Worm (Caenorhabditis elegans) whole organism, L3 larva: ENCODE results near the gene Y59A8B.8.

ENCODE experiments used
- R02D3.7 ChIP-seq: fragments of 150-350 bp; optimal IDR thresholded peaks from 2 replicates; lab custom pipeline; 2014; ENCODE audit warnings: missing biosample characterization, missing genetic modification characterization
- ZK546.5 ChIP-seq: sonication (generic microtip); optimal IDR thresholded peaks from 2 replicates; lab custom pipeline; 2017; ENCODE audit warnings: missing biosample characterization, missing genetic modification characterization
- aly-2 ChIP-seq: fragments of 150-350 bp; optimal IDR thresholded peaks from 2 replicates; lab custom pipeline; 2014; ENCODE audit warnings: missing biosample characterization, missing genetic modification characterization
- ceh-28 ChIP-seq: fragments of 150-350 bp; optimal IDR thresholded peaks from 2 replicates; lab custom pipeline; 2014; ENCODE audit warnings: missing biosample characterization, missing genetic modification reagents, missing genetic modification characterization
- ceh-82 ChIP-seq: fragments of 150-350 bp; optimal IDR thresholded peaks from 2 replicates; lab custom pipeline; 2014; ENCODE audit warnings: missing biosample characterization, missing genetic modification characterization
- ceh-9 ChIP-seq: sonication (generic microtip); optimal IDR thresholded peaks from 2 replicates; lab custom pipeline; 2018; ENCODE audit warnings: missing biosample characterization, missing genetic modification characterization
- daf-12 ChIP-seq: fragments of 150-350 bp; optimal IDR thresholded peaks from 2 replicates; lab custom pipeline; 2014; ENCODE audit warnings: missing biosample characterization, missing genetic modification reagents, missing genetic modification characterization
- egl-27 ChIP-seq: sonication (generic microtip); optimal IDR thresholded peaks from 4 replicates; lab custom pipeline; 2017; ENCODE audit warnings: missing biosample characterization, missing genetic modification reagents, missing genetic modification characterization
- egl-5 ChIP-seq: fragments of 150-350 bp; optimal IDR thresholded peaks from 2 replicates; lab custom pipeline; 2017; ENCODE audit warnings: missing biosample characterization, missing genetic modification reagents, missing genetic modification characterization, inconsistent platforms
- elt-1 ChIP-seq: fragments of 150-350 bp; optimal IDR thresholded peaks from 2 replicates; lab custom pipeline; 2014; ENCODE audit warnings: missing biosample characterization, missing genetic modification characterization
- elt-3 ChIP-seq, 3 experiments: fragments of 150-350 bp in 1 of 3; sonication (generic microtip) in 2 of 3; optimal IDR thresholded peaks; 2 replicates in 2 of 3; 4 replicates in 1 of 3; lab custom pipeline; 2014 to 2017; ENCODE audit warnings: missing biosample characterization in 3 of 3, missing genetic modification characterization in 3 of 3
- eor-1 ChIP-seq, 2 experiments: fragments of 150-350 bp; optimal IDR thresholded peaks; 2 replicates each; lab custom pipeline; 2014 to 2018; ENCODE audit warnings: missing biosample characterization in 2 of 2, missing genetic modification characterization in 2 of 2
- fkh-2 ChIP-seq: fragments of 150-350 bp; optimal IDR thresholded peaks from 2 replicates; lab custom pipeline; 2014; ENCODE audit warnings: missing biosample characterization, missing genetic modification reagents, missing genetic modification characterization
- hmg-11 ChIP-seq: sonication (generic microtip); optimal IDR thresholded peaks from 2 replicates; lab custom pipeline; 2016; ENCODE audit warnings: missing genetic modification characterization, missing compliant biosample characterization
- jun-1 ChIP-seq: fragments of 150-350 bp; optimal IDR thresholded peaks from 2 replicates; lab custom pipeline; 2014; ENCODE audit warnings: missing biosample characterization, missing genetic modification reagents, missing genetic modification characterization
- lin-39 ChIP-seq: fragments of 150-350 bp; optimal IDR thresholded peaks from 2 replicates; lab custom pipeline; 2018; ENCODE audit warnings: missing biosample characterization, missing genetic modification reagents, missing genetic modification characterization
- lsy-12 ChIP-seq: sonication (generic microtip); optimal IDR thresholded peaks from 2 replicates; lab custom pipeline; 2016; ENCODE audit warnings: mild to moderate bottlenecking, missing genetic modification characterization, missing compliant biosample characterization
- mdl-1 ChIP-seq: fragments of 150-350 bp; optimal IDR thresholded peaks from 2 replicates; lab custom pipeline; 2014; ENCODE audit warnings: missing biosample characterization, missing genetic modification characterization
- nhr-12 ChIP-seq: fragments of 150-350 bp; optimal IDR thresholded peaks from 2 replicates; lab custom pipeline; 2014; ENCODE audit warnings: missing biosample characterization, missing genetic modification characterization
- nhr-28 ChIP-seq: fragments of 150-350 bp; optimal IDR thresholded peaks from 2 replicates; lab custom pipeline; 2014; ENCODE audit warnings: missing biosample characterization, missing genetic modification characterization
- nhr-76 ChIP-seq: fragments of 150-350 bp; sonication (generic microtip); optimal IDR thresholded peaks from 5 replicates; lab custom pipeline; 2014; ENCODE audit warnings: missing biosample characterization, missing genetic modification characterization
- nhr-77 ChIP-seq: fragments of 150-350 bp; optimal IDR thresholded peaks from 2 replicates; lab custom pipeline; 2014; ENCODE audit warnings: missing biosample characterization, missing genetic modification characterization
- pha-4 ChIP-seq: fragments of 150-350 bp; optimal IDR thresholded peaks from 2 replicates; lab custom pipeline; 2014; ENCODE audit warnings: missing biosample characterization, missing genetic modification reagents, missing genetic modification characterization
- pqm-1 ChIP-seq: fragments of 150-350 bp; optimal IDR thresholded peaks from 2 replicates; lab custom pipeline; 2017; ENCODE audit warnings: missing biosample characterization, missing genetic modification characterization, inconsistent platforms
- sea-2 ChIP-seq: fragments of 150-350 bp; sonication (generic microtip); optimal IDR thresholded peaks from 4 replicates; lab custom pipeline; 2014; ENCODE audit warnings: missing biosample characterization, missing genetic modification reagents, missing genetic modification characterization
- tbx-2 ChIP-seq: sonication (generic microtip); optimal IDR thresholded peaks from 2 replicates; lab custom pipeline; 2016; ENCODE audit warnings: mild to moderate bottlenecking, missing genetic modification characterization, missing compliant biosample characterization
- unc-39 ChIP-seq: sonication (generic microtip); optimal IDR thresholded peaks from 4 replicates; lab custom pipeline; 2017; ENCODE audit warnings: missing biosample characterization, missing genetic modification characterization
- unc-62 ChIP-seq: fragments of 150-350 bp; sonication (generic microtip); optimal IDR thresholded peaks from 4 replicates; lab custom pipeline; 2014; ENCODE audit warnings: missing biosample characterization, missing genetic modification reagents, missing genetic modification characterization
- zag-1 ChIP-seq: fragments of 150-350 bp; optimal IDR thresholded peaks from 2 replicates; lab custom pipeline; 2014; ENCODE audit warnings: missing biosample characterization, missing genetic modification characterization
- ztf-11 ChIP-seq: fragments of 150-350 bp; optimal IDR thresholded peaks from 2 replicates; lab custom pipeline; 2014; ENCODE audit warnings: missing biosample characterization, missing genetic modification characterization
- ztf-4 ChIP-seq: fragments of 150-350 bp; optimal IDR thresholded peaks from 2 replicates; lab custom pipeline; 2014; ENCODE audit warnings: missing biosample characterization, missing genetic modification characterization

Y59A8B.8 gene

DNA sequence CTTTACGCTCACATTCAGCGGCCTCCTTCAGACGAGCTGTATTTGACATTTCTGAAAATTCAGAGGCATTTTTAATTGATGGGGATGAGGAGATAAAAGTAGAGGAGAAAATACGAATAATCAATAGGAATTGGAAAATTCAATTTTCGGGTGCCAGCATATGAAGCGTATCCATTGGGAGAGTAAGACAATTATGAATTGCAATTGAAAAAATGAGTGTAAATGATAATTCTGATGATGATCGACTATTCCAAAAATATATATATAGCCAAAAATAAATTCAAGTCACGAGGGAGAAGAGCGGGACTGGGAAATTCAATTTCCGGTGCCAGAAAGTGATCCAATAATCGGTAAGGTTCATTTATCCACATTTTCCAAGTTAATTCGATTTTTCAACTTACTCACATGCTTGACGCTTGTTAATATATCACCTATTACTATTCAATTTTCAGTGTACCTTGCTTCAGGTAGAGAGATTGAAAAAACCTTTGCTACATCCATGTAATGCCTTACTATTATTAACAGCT is at the start of gene Y59A8B.8:
TSS of gene Y59A8B.8 (minus strand) at position 51 of the 527 bp plus-strand sequence.
- TF ChIP-seq pqm-1 (tag; lab: Kevin White, UChicago) = no peak
- TF ChIP-seq nhr-77 (tag; lab: Kevin White, UChicago) = no peak
- no peak for TF ChIP-seq mdl-1 (tag; lab: Kevin White, UChicago)
- TF ChIP-seq nhr-76 (tag; lab: Kevin White, UChicago) = no peak
- no peak for TF ChIP-seq ztf-11 (tag; lab: Kevin White, UChicago)
- no peak for TF ChIP-seq lsy-12 (tag; lab: Kevin White, UChicago)
- TF ChIP-seq ZK546.5 (tag; lab: Kevin White, UChicago) = no peak
- no peak for TF ChIP-seq nhr-12 (tag; lab: Kevin White, UChicago)
- no peak for TF ChIP-seq ceh-28 (tag; lab: Kevin White, UChicago)
- no peak for TF ChIP-seq lin-39 (tag; lab: Kevin White, UChicago)
- no peak for TF ChIP-seq egl-5 (tag; lab: Kevin White, UChicago)
- TF ChIP-seq aly-2 (tag; lab: Kevin White, UChicago) = no peak

DNA sequence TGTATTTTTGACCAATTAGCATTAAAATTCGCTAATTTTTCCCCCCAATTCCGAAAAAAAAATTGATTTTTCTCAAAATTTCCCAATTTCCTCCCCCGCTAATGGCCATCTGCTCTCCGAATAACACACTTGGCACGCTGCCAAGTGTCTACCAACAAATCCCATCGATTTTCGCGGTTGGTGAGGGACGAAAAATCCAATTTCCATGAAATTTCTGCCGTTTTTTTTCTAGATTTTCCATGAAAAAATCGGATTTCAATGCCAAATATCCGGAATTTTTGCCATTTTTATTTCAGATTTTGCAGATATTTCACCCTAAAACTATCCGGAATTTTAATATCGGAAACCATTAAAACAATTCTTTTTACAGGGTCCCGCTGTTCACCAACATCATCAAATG is 43.3 kb upstream of the Y59A8B.8 start:
- TF ChIP-seq hmg-11 (tag; lab: Kevin White, UChicago) (no peak), unc-39 (tag; lab: Kevin White, UChicago) (no peak), ztf-4 (tag; lab: Kevin White, UChicago) (no peak), fkh-2 (tag; lab: Kevin White, UChicago) (no peak), daf-12 (tag; lab: Kevin White, UChicago) (no peak), sea-2 (GFP tag; lab: Kevin White, UChicago) (no peak), eor-1 (tag; optimal IDR thresholded peaks at IDR 0.05; lab: Kevin White, UChicago) (no peak), ceh-28 (tag; lab: Kevin White, UChicago) (no peak), mdl-1 (tag; lab: Kevin White, UChicago) (no peak), nhr-76 (tag; lab: Kevin White, UChicago) (no peak), pha-4 (tag; lab: Kevin White, UChicago) (no peak), zag-1 (tag; lab: Kevin White, UChicago) (no peak), unc-62 (GFP tag; lab: Kevin White, UChicago) (no peak)
- TF ChIP-seq, all 47 proteins: peak for 0

DNA sequence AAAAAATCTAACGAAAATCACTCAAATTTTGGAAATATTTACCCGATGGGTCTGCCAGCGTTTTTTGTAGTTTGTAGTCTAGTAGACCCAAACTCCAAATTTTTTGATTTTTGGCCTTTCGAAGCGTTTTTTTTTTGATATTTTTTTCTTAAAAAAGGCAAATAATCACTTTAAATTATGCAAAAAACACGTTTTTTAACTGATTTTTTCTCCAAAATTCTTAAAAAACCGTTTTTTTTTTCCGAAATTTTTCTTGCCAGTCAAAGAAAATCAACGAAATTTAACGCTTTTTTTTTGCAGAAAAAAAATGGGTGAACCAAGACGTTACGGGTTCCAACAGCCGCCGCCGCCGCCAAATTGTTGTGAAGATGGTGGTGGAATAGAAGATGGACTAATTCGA is 41.9 kb upstream of the Y59A8B.8 start, which contains the start of gene Y37H2A.1:
TSS of gene Y37H2A.1 (plus strand) at position 301 of the 400 bp plus-strand sequence.
- TF ChIP-seq mdl-1 (tag; lab: Kevin White, UChicago) (no peak), pqm-1 (tag; lab: Kevin White, UChicago) (no peak), unc-39 (tag; lab: Kevin White, UChicago) (no peak), R02D3.7 (tag; lab: Kevin White, UChicago) (no peak), sea-2 (GFP tag; lab: Kevin White, UChicago) (no peak), ceh-9 (tag; lab: Kevin White, UChicago) (no peak), lsy-12 (tag; lab: Kevin White, UChicago) (no peak), ceh-28 (tag; lab: Kevin White, UChicago) (no peak)

DNA sequence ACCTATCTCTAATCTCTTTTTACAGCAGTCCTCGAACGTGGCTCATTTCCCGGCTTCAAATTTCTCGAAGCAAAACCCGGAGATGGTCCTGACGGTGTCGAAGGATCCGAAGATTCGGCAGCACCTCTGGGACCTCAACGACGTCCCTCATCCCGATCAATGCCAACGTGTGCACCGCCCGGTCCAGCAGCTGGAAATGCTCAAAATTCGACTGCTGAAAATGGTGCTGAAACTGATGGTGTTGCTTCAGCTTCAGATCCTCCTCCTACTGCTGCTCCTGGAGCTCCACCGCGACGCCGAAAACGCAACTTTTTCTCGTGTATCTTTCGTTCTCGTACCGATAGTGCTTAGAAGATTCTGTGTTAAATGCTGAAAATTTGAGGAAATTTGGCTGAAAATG is 39.9 kb upstream of the Y59A8B.8 start:
- TF ChIP-seq zag-1 (tag; lab: Kevin White, UChicago) (no peak), jun-1 (no peak), tbx-2 (tag; lab: Kevin White, UChicago) (no peak), egl-5 (tag; lab: Kevin White, UChicago) (no peak), egl-27 (tag; lab: Kevin White, UChicago) (no peak), R02D3.7 (tag; lab: Kevin White, UChicago) (no peak), ztf-11 (tag; lab: Kevin White, UChicago) (no peak), sea-2 (GFP tag; lab: Kevin White, UChicago) (no peak), ceh-9 (tag; lab: Kevin White, UChicago) (no peak), ztf-4 (tag; lab: Kevin White, UChicago) (no peak), nhr-28 (tag; lab: Kevin White, UChicago) (no peak), pha-4 (tag; lab: Kevin White, UChicago) (no peak), unc-39 (tag; lab: Kevin White, UChicago) (no peak), elt-3 (tag; optimal IDR thresholded peaks at IDR 0.05; lab: Kevin White, UChicago) (no peak), nhr-12 (tag; lab: Kevin White, UChicago) (no peak), ceh-82 (tag; lab: Kevin White, UChicago) (no peak), mdl-1 (tag; lab: Kevin White, UChicago) (no peak), ceh-28 (tag; lab: Kevin White, UChicago) (no peak), elt-1 (tag; lab: Kevin White, UChicago) (no peak)
